Worm (Caenorhabditis elegans): ENCODE measurements around the gene sdhd-1.

- no peak for TF ChIP-seq nhr-76 (tag; optimal IDR thresholded peaks at IDR 0.05)
- TF ChIP-seq nhr-11 (tag; optimal IDR thresholded peaks at IDR 0.05), result no peak
- no peak for TF ChIP-seq nhr-10 (tag; optimal IDR thresholded peaks at IDR 0.05)
- TF ChIP-seq F10B5.3 (tag; optimal IDR thresholded peaks at IDR 0.05), result no peak
- TF ChIP-seq dmd-8 (GFP tag; IDR thresholded peaks at IDR 0.05), result no peak
- no peak for TF ChIP-seq nhr-42 (GFP tag; IDR thresholded peaks at IDR 0.05)
Measured at ce11 chrII:11091577-11091976, 41.9 kb upstream of the sdhd-1 start.

Measured in whole organism, L4 larva.